Worm (Caenorhabditis elegans): ENCODE measurements around the gene slc-46A.

slc-46A gene

ce11 chrIV:5334518-5334917 is 15.5 kb downstream of the slc-46A start:
- peak; percentile 63; the same call in 1 of the 2 replicates for TF ChIP-seq arid-1 (GFP tag; conservative IDR thresholded peaks at IDR 0.05)
- peak; percentile 49 for TF ChIP-seq hlh-11 (tag; optimal IDR thresholded peaks at IDR 0.05)
- no peak for TF ChIP-seq ceh-82 (tag; optimal IDR thresholded peaks at IDR 0.05)
- TF ChIP-seq ama-1 (optimal IDR thresholded peaks at IDR 0.05) = no peak
- peak; percentile 24 for TF ChIP-seq gei-8 (GFP tag; optimal IDR thresholded peaks at IDR 0.05)
- TF ChIP-seq ceh-32 (tag; optimal IDR thresholded peaks at IDR 0.05; ENCODE audit: poor library complexity) = no peak
- TF ChIP-seq snpc-1.2 (GFP tag; IDR thresholded peaks at IDR 0.05) = peak; percentile 96
- TF ChIP-seq D1046.2 (GFP tag; IDR thresholded peaks at IDR 0.05) = no peak
- no peak for TF ChIP-seq zag-1 (tag; optimal IDR thresholded peaks at IDR 0.05)
- peak; percentile 18 for TF ChIP-seq nhr-102 (tag; optimal IDR thresholded peaks at IDR 0.05)
- TF ChIP-seq snpc-4 (tag; optimal IDR thresholded peaks at IDR 0.05) = no peak
- no peak for TF ChIP-seq zfp-3 (GFP tag; conservative IDR thresholded peaks at IDR 0.05)
- peak; percentile 75; the same call in 1 of the 2 replicates for TF ChIP-seq pha-4 (GFP tag; IDR thresholded peaks at IDR 0.05)
- no peak for TF ChIP-seq pha-4 (tag; optimal IDR thresholded peaks at IDR 0.05)
- no peak for TF ChIP-seq cey-2 (tag; optimal IDR thresholded peaks at IDR 0.05; ENCODE audit: borderline replicate concordance, insufficient read depth)
- TF ChIP-seq ceh-28 (tag; optimal IDR thresholded peaks at IDR 0.05) = no peak
- TF ChIP-seq dpl-1 (GFP tag; optimal IDR thresholded peaks at IDR 0.05) = peak; percentile 4
- TF ChIP-seq aly-2 (tag; optimal IDR thresholded peaks at IDR 0.05) = no peak
- TF ChIP-seq nhr-41 (GFP tag; IDR thresholded peaks at IDR 0.05) = no peak
- no peak for TF ChIP-seq lin-13 (GFP tag; optimal IDR thresholded peaks at IDR 0.05)
- TF ChIP-seq spr-3 (GFP tag; optimal IDR thresholded peaks at IDR 0.05) = no peak
- peak; percentile 4 for TF ChIP-seq nhr-48 (tag; optimal IDR thresholded peaks at IDR 0.05)
- peak; percentile 83 for TF ChIP-seq hmg-1.1 (GFP tag; IDR thresholded peaks at IDR 0.05)
- no peak for TF ChIP-seq jun-1 (tag; optimal IDR thresholded peaks at IDR 0.05)
- peak in 1 of 2 experiments; percentile 34 for TF ChIP-seq hif-1 (tag; optimal IDR thresholded peaks at IDR 0.05)
- no peak for TF ChIP-seq tag-97 (GFP tag; IDR thresholded peaks at IDR 0.05)
- TF ChIP-seq lin-38 (GFP tag; IDR thresholded peaks at IDR 0.05) = peak; percentile 79
- TF ChIP-seq lin-1 (GFP tag; IDR thresholded peaks at IDR 0.05) = no peak
- TF ChIP-seq F37D6.2 (tag; optimal IDR thresholded peaks at IDR 0.05) = peak; percentile 19
- peak; percentile 25 for TF ChIP-seq duxl-1 (tag; optimal IDR thresholded peaks at IDR 0.05; ENCODE audit: poor library complexity)
- no peak for TF ChIP-seq zip-2 (tag; optimal IDR thresholded peaks at IDR 0.05)
- no peak for TF ChIP-seq madf-5 (GFP tag; IDR thresholded peaks at IDR 0.05)
- TF ChIP-seq lir-3 (tag; optimal IDR thresholded peaks at IDR 0.05) = no peak
- no peak for TF ChIP-seq nhr-6 (tag; optimal IDR thresholded peaks at IDR 0.05)
- TF ChIP-seq unc-62 (GFP tag; optimal IDR thresholded peaks at IDR 0.05 in 1 of 2) = peak in 1 of 2 experiments; percentile 19
- TF ChIP-seq unc-62 (tag; optimal IDR thresholded peaks at IDR 0.05) = no peak
- TF ChIP-seq daf-19 (GFP tag; conservative IDR thresholded peaks at IDR 0.05) = no peak
- TF ChIP-seq mxl-3 (GFP tag; optimal IDR thresholded peaks at IDR 0.05) = peak; percentile 25
- peak; percentile 73 for TF ChIP-seq ceh-44 (GFP tag; IDR thresholded peaks at IDR 0.05)
- no peak for TF ChIP-seq F26F4.8 (GFP tag; conservative IDR thresholded peaks at IDR 0.05)
- peak; percentile 58 for TF ChIP-seq dmd-6 (GFP tag; IDR thresholded peaks at IDR 0.05)
- TF ChIP-seq attf-4 (tag; optimal IDR thresholded peaks at IDR 0.05) = no peak
- peak; percentile 47 for TF ChIP-seq hlh-30 (tag; optimal IDR thresholded peaks at IDR 0.05; ENCODE audit: insufficient read depth)
- no peak for TF ChIP-seq nhr-11 (tag; optimal IDR thresholded peaks at IDR 0.05)
- TF ChIP-seq nhr-76 (tag; optimal IDR thresholded peaks at IDR 0.05) = no peak
- TF ChIP-seq nhr-10 (tag; optimal IDR thresholded peaks at IDR 0.05) = no peak
- TF ChIP-seq daf-12 (tag; optimal IDR thresholded peaks at IDR 0.05) = no peak
- 0 out of 2 replicates have a peak, but pooled peaks have one; percentile 27 for TF ChIP-seq php-3 (GFP tag; IDR thresholded peaks at IDR 0.05)
- TF ChIP-seq ZK337.2 (GFP tag; IDR thresholded peaks at IDR 0.05) = peak; percentile 71
- peak; percentile 34; the same call in 1 of the 2 replicates for TF ChIP-seq madf-9 (GFP tag; conservative IDR thresholded peaks at IDR 0.05)
- TF ChIP-seq ctbp-1 (GFP tag; IDR thresholded peaks at IDR 0.05) = no peak
- peak; percentile 62 for TF ChIP-seq mep-1 (tag; optimal IDR thresholded peaks at IDR 0.05)

Data from whole organism, L4 larva.